Worm (Caenorhabditis elegans) whole organism, young adult: ENCODE measurements around the gene sec-24.1.

Experiments used
- B0261.1 ChIP-seq: sonication (generic microtip); optimal IDR thresholded peaks from 2 replicates; lab custom pipeline; 2016; ENCODE audit warnings: mild to moderate bottlenecking, missing genetic modification characterization, moderate library complexity, missing compliant biosample characterization
- C17E4.6 ChIP-seq: fragments of 200-800 bp; sonication (Bioruptor generic); IDR thresholded peaks from 2 replicates; pipeline ENCODE4 v1.3.6; 2022; ENCODE audit warnings: missing genetic modification reagents, missing genetic modification characterization, missing compliant biosample characterization
- Y56A3A.18 ChIP-seq: fragments of 200-800 bp; sonication (Bioruptor generic); IDR thresholded peaks from 2 replicates; pipeline ENCODE4 v1.3.6; 2022; ENCODE audit warnings: missing genetic modification reagents, missing genetic modification characterization, missing compliant biosample characterization
- ama-1 ChIP-seq, 3 experiments: fragments of 150-350 bp in 1 of 3; sonication (generic microtip) in 2 of 3; optimal IDR thresholded peaks; 2 replicates each; lab custom pipeline; 2014 to 2018; ENCODE audit warnings: missing biosample characterization in 2 of 3, missing genetic modification characterization in 2 of 3, missing genetic modification reagents in 2 of 3
- cebp-1 ChIP-seq, 2 experiments: fragments of 200-800 bp in 1 of 2; sonication (Bioruptor generic) in 1 of 2; sonication (generic microtip) in 1 of 2; IDR thresholded peaks in 1 of 2; optimal IDR thresholded peaks in 1 of 2; 2 replicates each; pipeline versions ENCODE4 v1.3.6 to Lab custom; 2017 to 2022; ENCODE audit warnings: missing compliant biosample characterization in 2 of 2, missing genetic modification characterization in 2 of 2, mild to moderate bottlenecking in 1 of 2, missing genetic modification reagents in 1 of 2, moderate library complexity in 1 of 2
- ceh-27 ChIP-seq: fragments of 200-800 bp; sonication (Bioruptor generic); optimal IDR thresholded peaks from 2 replicates; lab custom pipeline; 2018; ENCODE audit warnings: mild to moderate bottlenecking, missing genetic modification characterization, moderate library complexity, missing compliant biosample characterization
- let-607 ChIP-seq, 2 experiments: fragments of 200-800 bp in 1 of 2; sonication (Bioruptor generic) in 1 of 2; sonication (generic microtip) in 1 of 2; optimal IDR thresholded peaks; 2 replicates each; lab custom pipeline; 2016 to 2018; ENCODE audit warnings: mild to moderate bottlenecking in 2 of 2, missing compliant biosample characterization in 2 of 2, missing genetic modification characterization in 2 of 2, moderate library complexity in 2 of 2, missing genotype in 1 of 2
- lin-35 ChIP-seq, 3 experiments: fragments of 150-350 bp in 2 of 3; sonication (generic microtip) in 1 of 3; optimal IDR thresholded peaks; 2 replicates each; lab custom pipeline; 2014 to 2018; ENCODE audit warnings: missing biosample characterization in 3 of 3, missing genetic modification characterization in 3 of 3, missing genetic modification reagents in 3 of 3
- lin-54 ChIP-seq: fragments of 200-800 bp; sonication (Bioruptor generic); optimal IDR thresholded peaks from 2 replicates; lab custom pipeline; 2018; ENCODE audit warnings: mild to moderate bottlenecking, missing genetic modification characterization, missing compliant biosample characterization
- madf-6 ChIP-seq: fragments of 200-800 bp; sonication (Bioruptor generic); IDR thresholded peaks from 2 replicates; pipeline ENCODE4 v1.3.6; 2022; ENCODE audit warnings: missing genetic modification reagents, missing genetic modification characterization, missing compliant biosample characterization
- rpc-1 ChIP-seq, 2 experiments: fragments of 150-350 bp in 1 of 2; sonication (generic microtip) in 1 of 2; optimal IDR thresholded peaks; 2 replicates each; lab custom pipeline; 2014 to 2018; ENCODE audit warnings: missing biosample characterization in 1 of 2, missing genetic modification characterization in 1 of 2, missing genetic modification reagents in 1 of 2, missing genotype in 1 of 2
- sptf-2 ChIP-seq: fragments of 200-800 bp; sonication (Bioruptor generic); optimal IDR thresholded peaks from 2 replicates; lab custom pipeline; 2018; ENCODE audit warnings: mild to moderate bottlenecking, missing genetic modification characterization, missing compliant biosample characterization
- tbp1 ChIP-seq: fragments of 200-800 bp; sonication (Bioruptor generic); optimal IDR thresholded peaks from 2 replicates; lab custom pipeline; 2018; ENCODE audit warnings: mild to moderate bottlenecking, missing genetic modification characterization, missing compliant biosample characterization
- ztf-6 ChIP-seq: fragments of 200-800 bp; sonication (Bioruptor generic); IDR thresholded peaks from 2 replicates; pipeline ENCODE4 v1.3.6; 2022; ENCODE audit warnings: missing genetic modification reagents, missing genetic modification characterization, missing compliant biosample characterization

DNA sequence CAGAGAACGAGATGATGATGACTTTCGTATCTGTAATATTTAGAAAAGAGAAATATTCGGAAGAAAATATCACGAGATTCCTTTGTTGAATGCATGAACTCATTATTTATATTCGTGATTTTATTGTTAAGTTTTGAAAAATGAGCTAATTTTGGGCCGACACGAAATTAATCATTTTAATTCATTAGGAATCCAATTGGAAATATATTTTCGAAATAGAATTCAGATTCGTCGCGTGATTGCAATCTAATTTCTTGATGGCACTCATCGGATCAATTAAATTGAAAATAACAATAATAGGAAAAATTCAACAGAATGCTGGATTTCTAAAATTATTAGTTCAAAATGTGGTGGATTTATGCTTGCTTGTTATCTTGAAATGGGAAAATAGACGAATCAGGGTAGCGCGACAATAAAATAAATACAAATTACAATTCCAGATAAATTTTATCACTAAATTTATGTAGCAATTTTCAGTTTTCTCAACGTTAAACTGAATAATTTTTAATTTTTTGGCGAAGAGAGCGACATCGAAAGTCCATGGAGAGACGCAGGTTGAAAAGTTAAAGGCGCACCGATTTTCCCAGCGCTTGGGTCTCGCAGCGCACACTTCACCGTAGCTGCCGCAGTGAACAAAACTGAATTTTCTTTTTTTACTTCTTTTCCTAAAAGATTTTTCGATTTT is 35.9 kb upstream of the sec-24.1 start:
- TF ChIP-seq tbp1 (GFP tag; lab: Kevin White, UChicago) (peak; percentile 60), sptf-2 (no peak), C17E4.6 (GFP tag; lab: Robert Waterston, UW) (no peak), rpc-1 (optimal IDR thresholded peaks at IDR 0.05; lab: Kevin White, UChicago) (peak; percentile 1), rpc-1 (tag; optimal IDR thresholded peaks at IDR 0.05; lab: Kevin White, UChicago) (peak; percentile 3), ama-1 (optimal IDR thresholded peaks at IDR 0.05; lab: Kevin White, UChicago) (no peak), ama-1 (GFP tag; optimal IDR thresholded peaks at IDR 0.05; lab: Kevin White, UChicago) (peak; percentile 47 to 51), cebp-1 (GFP tag; IDR thresholded peaks at IDR 0.05; lab: Robert Waterston, UW) (no peak), cebp-1 (tag; optimal IDR thresholded peaks at IDR 0.05; lab: Kevin White, UChicago) (peak; percentile 57), Y56A3A.18 (GFP tag; lab: Robert Waterston, UW) (no peak), lin-54 (GFP tag; lab: Kevin White, UChicago) (peak; percentile 36), lin-35 (GFP tag; optimal IDR thresholded peaks at IDR 0.05; lab: Kevin White, UChicago) (peak in 1 of 3 experiments; percentile 37), B0261.1 (tag; lab: Kevin White, UChicago) (no peak), madf-6 (GFP tag; lab: Robert Waterston, UW) (peak; percentile 72), ceh-27 (GFP tag; lab: Kevin White, UChicago) (peak; percentile 32), ztf-6 (GFP tag; lab: Robert Waterston, UW) (no peak), let-607 (tag; optimal IDR thresholded peaks at IDR 0.05; lab: Kevin White, UChicago) (no peak)
